Worm (Caenorhabditis elegans): ENCODE data around the gene srt-40.

Gene srt-40

DNA sequence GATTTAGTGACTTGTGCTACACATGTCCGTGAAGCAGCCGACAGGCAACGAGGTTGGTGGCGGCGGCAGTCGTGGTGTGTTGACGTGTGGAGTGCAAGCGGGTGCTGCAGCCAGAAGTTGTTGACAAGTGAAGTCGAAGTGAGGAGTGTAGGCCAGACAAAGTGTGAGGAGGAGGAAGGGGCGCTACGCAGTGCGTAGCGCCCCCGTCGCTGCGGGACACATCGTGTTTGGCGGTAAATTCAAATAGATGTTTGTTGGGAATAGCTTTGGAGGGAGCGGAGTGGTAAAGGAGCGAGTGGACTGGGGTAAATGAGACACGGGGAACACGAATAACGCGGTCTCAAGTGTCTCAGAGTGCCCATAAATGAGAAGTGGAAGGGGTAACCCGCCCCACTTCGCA is 20.6 kb downstream of the srt-40 start:
- no peak for TF ChIP-seq nhr-28 (tag; optimal IDR thresholded peaks at IDR 0.05)

DNA sequence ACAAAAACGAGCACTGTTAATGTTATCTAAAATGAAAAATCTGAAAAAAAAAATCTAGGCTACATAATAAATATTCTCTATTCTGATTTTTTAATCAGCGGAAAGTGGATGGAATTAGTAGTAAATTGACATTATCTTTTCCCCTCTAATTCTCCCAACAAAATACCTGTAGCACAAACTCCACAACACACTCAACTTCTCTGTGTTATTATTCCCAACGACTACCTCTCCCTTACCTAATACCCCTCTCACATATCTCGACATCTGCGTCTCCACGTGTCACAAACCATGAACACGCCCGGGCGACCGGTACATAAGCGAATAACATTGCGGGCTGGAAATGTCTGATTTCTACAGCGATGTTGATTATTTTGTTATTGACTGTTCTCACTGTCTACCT is 22.9 kb downstream of the srt-40 start, which contains the start of gene cyp-33C2:
TSS of gene cyp-33C2 (plus strand) at position 327 of the 400 bp plus-strand sequence.
- TF ChIP-seq elt-2 (tag; optimal IDR thresholded peaks at IDR 0.05) (no peak), ceh-28 (tag; optimal IDR thresholded peaks at IDR 0.05) (no peak), nfya-1 (tag; optimal IDR thresholded peaks at IDR 0.05; ENCODE audit: insufficient read depth) (no peak), nhr-28 (tag; optimal IDR thresholded peaks at IDR 0.05) (no peak), ZK546.5 (tag; optimal IDR thresholded peaks at IDR 0.05) (no peak), nhr-23 (tag; optimal IDR thresholded peaks at IDR 0.05) (no peak), nhr-12 (tag; optimal IDR thresholded peaks at IDR 0.05) (no peak), fkh-10 (GFP tag; optimal IDR thresholded peaks at IDR 0.05) (no peak)

DNA sequence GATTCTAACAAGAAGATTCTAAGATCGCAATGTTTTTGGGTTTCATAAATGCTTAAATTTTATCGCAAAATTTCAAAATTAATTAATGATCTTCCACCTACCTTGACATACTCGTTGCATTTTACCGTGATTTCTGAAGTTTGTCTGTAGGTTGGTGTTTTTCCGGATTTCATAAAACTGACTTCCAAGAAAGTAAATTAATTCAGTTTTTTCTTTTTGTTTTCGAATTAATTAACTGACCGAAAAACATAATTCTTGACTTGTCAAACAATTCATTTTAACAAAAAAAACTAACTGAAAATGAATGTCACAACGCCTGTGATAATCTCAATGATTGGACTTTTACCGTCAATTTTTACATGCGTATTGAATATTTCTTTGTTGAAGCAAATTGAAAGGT is 24.3 kb downstream of the srt-40 start, which contains the start of gene srbc-16:
TSS of gene srbc-16 (plus strand) at position 301 of the 400 bp plus-strand sequence.
- no peak for TF ChIP-seq jun-1 (tag; optimal IDR thresholded peaks at IDR 0.05)

DNA sequence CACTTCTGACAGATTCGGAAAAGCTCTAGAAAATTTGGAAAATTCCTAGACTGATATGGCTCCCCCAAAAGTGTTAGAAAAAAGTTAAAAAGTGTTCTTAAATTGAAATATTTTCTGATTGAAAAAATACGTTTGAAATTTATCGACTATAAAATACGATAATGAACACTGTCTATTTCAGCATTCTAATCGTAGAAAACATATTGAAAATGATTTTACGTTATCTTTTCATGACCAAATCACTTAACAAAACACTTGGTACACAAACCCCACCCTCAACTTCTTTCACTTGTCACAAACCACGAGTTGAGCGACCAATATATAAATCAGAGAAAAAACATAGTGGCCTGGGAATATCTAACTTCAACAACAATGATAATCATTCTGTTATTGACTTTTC is 26.9 kb downstream of the srt-40 start, which contains the start of gene cyp-33C1:
TSS of gene cyp-33C1 (plus strand) at position 301 of the 400 bp plus-strand sequence.
- TF ChIP-seq ztf-11 (tag; optimal IDR thresholded peaks at IDR 0.05) (no peak), pqm-1 (tag; optimal IDR thresholded peaks at IDR 0.05) (no peak), sea-2 (GFP tag; optimal IDR thresholded peaks at IDR 0.05) (no peak), elt-2 (tag; optimal IDR thresholded peaks at IDR 0.05) (no peak), nhr-77 (tag; optimal IDR thresholded peaks at IDR 0.05) (no peak), egl-27 (tag; optimal IDR thresholded peaks at IDR 0.05) (no peak), nhr-43 (tag; optimal IDR thresholded peaks at IDR 0.05; ENCODE audit: poor library complexity, severe bottlenecking) (no peak)

DNA sequence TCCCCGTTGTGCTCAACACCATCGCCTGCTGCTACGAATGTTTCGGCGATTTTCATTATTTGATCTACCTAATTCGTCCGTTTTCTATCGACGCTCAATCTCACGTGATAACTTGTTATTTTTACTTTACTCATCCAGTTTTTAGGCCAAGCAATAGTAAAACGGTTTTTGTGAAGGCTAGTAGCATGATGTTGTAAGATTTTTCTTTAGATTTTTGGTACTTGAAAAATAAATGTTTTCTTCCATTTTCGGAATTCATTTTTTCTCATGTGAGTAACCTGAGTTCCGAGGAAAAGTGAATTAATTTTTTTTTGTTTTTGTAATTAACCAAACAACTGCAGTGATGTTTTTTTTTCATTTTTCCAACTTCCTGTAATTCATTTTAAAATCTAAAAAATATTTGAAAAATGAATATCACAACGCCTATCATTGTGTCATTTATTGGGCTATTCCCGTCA is 28.7 kb downstream of the srt-40 start, which contains the start of gene srbc-17:
TSS of gene srbc-17 (plus strand) at position 408 of the 458 bp plus-strand sequence.
- no peak for TF ChIP-seq nhr-67 (tag; optimal IDR thresholded peaks at IDR 0.05)
- no peak for TF ChIP-seq zag-1 (tag; optimal IDR thresholded peaks at IDR 0.05)
- TF ChIP-seq ceh-9 (tag; optimal IDR thresholded peaks at IDR 0.05), result no peak
- no peak for TF ChIP-seq fkh-10 (GFP tag; optimal IDR thresholded peaks at IDR 0.05)
- TF ChIP-seq fkh-2 (tag; optimal IDR thresholded peaks at IDR 0.05), result no peak
- no peak for TF ChIP-seq nhr-25 (tag; optimal IDR thresholded peaks at IDR 0.05)
- no peak for TF ChIP-seq lsy-12 (tag; optimal IDR thresholded peaks at IDR 0.05)
- TF ChIP-seq ama-1 (optimal IDR thresholded peaks at IDR 0.05), result no peak
- no peak for TF ChIP-seq pha-4 (tag; optimal IDR thresholded peaks at IDR 0.05)
- no peak for TF ChIP-seq nhr-23 (tag; optimal IDR thresholded peaks at IDR 0.05)
- TF ChIP-seq hmg-11 (tag; optimal IDR thresholded peaks at IDR 0.05), result no peak
- TF ChIP-seq ztf-11 (tag; optimal IDR thresholded peaks at IDR 0.05), result no peak
- TF ChIP-seq ceh-82 (tag; optimal IDR thresholded peaks at IDR 0.05), result no peak
- TF ChIP-seq sea-2 (GFP tag; optimal IDR thresholded peaks at IDR 0.05), result no peak
- TF ChIP-seq R02D3.7 (tag; optimal IDR thresholded peaks at IDR 0.05), result no peak
- no peak for TF ChIP-seq elt-2 (tag; optimal IDR thresholded peaks at IDR 0.05)

DNA sequence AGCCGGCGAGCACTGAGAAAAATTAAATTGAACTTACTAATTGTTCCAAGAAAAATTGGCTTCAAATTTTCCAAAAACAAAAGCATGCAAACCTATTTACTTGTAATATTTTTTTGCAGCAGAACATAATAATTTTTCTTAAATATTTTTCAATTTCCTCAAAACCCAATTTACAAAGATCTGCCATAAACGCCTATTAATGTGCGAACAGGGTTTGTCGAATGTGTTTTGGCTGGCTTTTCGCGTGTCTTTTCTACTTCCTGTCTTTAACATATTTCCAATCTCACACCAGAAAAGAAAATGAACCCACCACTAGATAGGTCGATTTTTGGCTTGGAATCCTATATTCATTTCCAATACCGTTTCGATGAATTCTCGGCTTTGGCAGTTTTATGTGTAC is 30.8 kb downstream of the srt-40 start, which contains the start of gene C45H4.18:
TSS of gene C45H4.18 (plus strand) at position 301 of the 400 bp plus-strand sequence.
- no peak for TF ChIP-seq zag-1 (tag; optimal IDR thresholded peaks at IDR 0.05)
- TF ChIP-seq eor-1 (tag; optimal IDR thresholded peaks at IDR 0.05), result no peak
- no peak for TF ChIP-seq snpc-4 (tag; optimal IDR thresholded peaks at IDR 0.05)
- no peak for TF ChIP-seq mml-1 (tag; optimal IDR thresholded peaks at IDR 0.05)
- TF ChIP-seq aly-2 (tag; optimal IDR thresholded peaks at IDR 0.05), result no peak

DNA sequence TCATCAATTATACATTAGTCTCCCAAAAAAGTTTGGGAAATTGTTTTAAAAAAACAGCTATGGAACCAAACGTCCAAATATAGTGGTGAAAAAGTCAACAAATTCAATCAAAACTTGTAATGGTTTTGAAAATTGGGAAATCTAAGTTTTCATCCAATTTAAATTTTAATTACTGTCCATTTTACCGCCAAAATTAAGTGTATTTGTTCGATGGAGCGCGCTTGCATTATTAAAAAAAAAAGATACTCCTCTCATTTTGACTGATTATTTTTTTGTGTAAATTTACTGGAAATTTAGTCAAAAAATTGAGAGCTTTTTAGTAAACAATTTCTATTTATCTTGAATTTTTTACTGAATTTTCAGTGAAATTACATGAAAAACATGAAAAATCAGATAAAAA is 31.6 kb downstream of the srt-40 start:
- TF ChIP-seq fkh-2 (tag; optimal IDR thresholded peaks at IDR 0.05) (no peak), ZK546.5 (tag; optimal IDR thresholded peaks at IDR 0.05) (no peak), nhr-67 (tag; optimal IDR thresholded peaks at IDR 0.05) (no peak), jun-1 (tag; optimal IDR thresholded peaks at IDR 0.05) (no peak), ama-1 (optimal IDR thresholded peaks at IDR 0.05) (no peak), ceh-9 (tag; optimal IDR thresholded peaks at IDR 0.05) (no peak), pha-4 (tag; optimal IDR thresholded peaks at IDR 0.05) (no peak)

Measured in whole organism, L3 larva.